Fruit fly (Drosophila melanogaster) whole organism, embryonic: Measurements from ENCODE around the gene Hsp83.

ENCODE experiments used
- CG12155 ChIP-seq: fragments of 200-800 bp; sonication (Bioruptor generic); optimal IDR thresholded peaks from 3 replicates; lab custom pipeline; 2016; ENCODE audit warnings: missing biosample characterization, missing genetic modification characterization
- CG13123 ChIP-seq: fragments of 200-800 bp; sonication (Bioruptor generic); optimal IDR thresholded peaks from 2 replicates; lab custom pipeline; 2016; ENCODE audit warnings: missing biosample characterization, missing genetic modification characterization
- CG14710 ChIP-seq: fragments of 200-800 bp; sonication (Bioruptor generic); optimal IDR thresholded peaks from 3 replicates; lab custom pipeline; 2019; ENCODE audit warnings: missing biosample characterization, mild to moderate bottlenecking, missing genetic modification characterization, moderate library complexity
- CG15479 ChIP-seq: fragments of 200-800 bp; sonication (Bioruptor generic); optimal IDR thresholded peaks from 3 replicates; lab custom pipeline; 2019; ENCODE audit warnings: missing biosample characterization, mild to moderate bottlenecking, missing genetic modification characterization, moderate library complexity
- CG15696 ChIP-seq: fragments of 200-800 bp; sonication (Bioruptor generic); optimal IDR thresholded peaks from 2 replicates; lab custom pipeline; 2019; ENCODE audit warnings: missing biosample characterization, mild to moderate bottlenecking, missing genetic modification characterization, moderate library complexity
- CG1602 ChIP-seq: fragments of 200-800 bp; sonication (Bioruptor generic); optimal IDR thresholded peaks from 3 replicates; lab custom pipeline; 2016; ENCODE audit warnings: missing biosample characterization, missing genetic modification characterization
- CG16863 ChIP-seq: fragments of 200-800 bp; sonication (Bioruptor generic); optimal IDR thresholded peaks from 3 replicates; lab custom pipeline; 2016; ENCODE audit warnings: missing biosample characterization, missing genetic modification characterization
- CG17829 ChIP-seq: fragments of 200-800 bp; optimal IDR thresholded peaks from 2 replicates; lab custom pipeline; 2019; ENCODE audit warnings: missing biosample characterization, mild to moderate bottlenecking, missing genetic modification characterization, moderate library complexity
- CG3281 ChIP-seq: fragments of 200-800 bp; sonication (Bioruptor generic); optimal IDR thresholded peaks from 3 replicates; lab custom pipeline; 2017; ENCODE audit warnings: missing biosample characterization, mild to moderate bottlenecking, missing genetic modification characterization
- CG3847 ChIP-seq: fragments of 200-800 bp; sonication (Bioruptor generic); IDR thresholded peaks from 2 replicates; pipeline ENCODE4 v1.3.6; 2022; ENCODE audit warnings: missing biosample characterization, missing genetic modification characterization
- CG42726 ChIP-seq: fragments of 200-800 bp; sonication (Bioruptor generic); IDR thresholded peaks from 2 replicates; pipeline ENCODE4 v1.3.6; 2022; ENCODE audit warnings: missing biosample characterization, missing genetic modification characterization; ENCODE audit not compliant: partially characterized antibody
- CG4282 ChIP-seq: fragments of 200-800 bp; sonication (Bioruptor generic); optimal IDR thresholded peaks from 2 replicates; lab custom pipeline; 2016; ENCODE audit warnings: missing biosample characterization, missing genetic modification characterization
- CG4820 ChIP-seq: fragments of 200-800 bp; sonication (Bioruptor generic); optimal IDR thresholded peaks from 3 replicates; lab custom pipeline; 2016; ENCODE audit warnings: missing biosample characterization, missing genetic modification characterization
- CG4854 ChIP-seq: fragments of 200-800 bp; sonication (Bioruptor generic); optimal IDR thresholded peaks from 2 replicates; lab custom pipeline; 2016; ENCODE audit warnings: missing biosample characterization, missing genetic modification characterization, inconsistent platforms
- CG6654 ChIP-seq: fragments of 200-800 bp; sonication (Bioruptor generic); optimal IDR thresholded peaks from 2 replicates; lab custom pipeline; 2017; ENCODE audit warnings: missing biosample characterization, mild to moderate bottlenecking, missing genetic modification characterization
- CG6813 ChIP-seq: fragments of 200-800 bp; sonication (Bioruptor generic); optimal IDR thresholded peaks from 2 replicates; lab custom pipeline; 2017; ENCODE audit warnings: missing biosample characterization, missing genetic modification characterization, mild to moderate bottlenecking, moderate library complexity, missing genetic modification reagents
- CG7556 ChIP-seq: fragments of 200-800 bp; sonication (Bioruptor generic); optimal IDR thresholded peaks from 2 replicates; lab custom pipeline; 2017; ENCODE audit warnings: missing biosample characterization, mild to moderate bottlenecking, missing genetic modification characterization
- CG7987 ChIP-seq: fragments of 200-800 bp; sonication (Bioruptor generic); optimal IDR thresholded peaks from 2 replicates; lab custom pipeline; 2018; ENCODE audit warnings: missing biosample characterization, mild to moderate bottlenecking, missing genetic modification characterization, moderate library complexity
- CG8281 ChIP-seq: fragments of 200-800 bp; sonication (Bioruptor generic); optimal IDR thresholded peaks from 2 replicates; lab custom pipeline; 2018; ENCODE audit warnings: missing biosample characterization, mild to moderate bottlenecking, missing genetic modification characterization, moderate library complexity
- CG8478 ChIP-seq: fragments of >200 bp; optimal IDR thresholded peaks from 2 replicates; lab custom pipeline; 2018
- CG9797 ChIP-seq: fragments of 200-800 bp; sonication (Bioruptor generic); optimal IDR thresholded peaks from 3 replicates; lab custom pipeline; 2018; ENCODE audit warnings: missing biosample characterization, mild to moderate bottlenecking, missing genetic modification characterization
- CG9817 ChIP-seq: fragments of 200-800 bp; sonication (Bioruptor generic); optimal IDR thresholded peaks from 2 replicates; lab custom pipeline; 2018; ENCODE audit warnings: missing biosample characterization, mild to moderate bottlenecking, missing genetic modification characterization, moderate library complexity
- CG9932 ChIP-seq: fragments of 200-800 bp; sonication (Bioruptor generic); IDR thresholded peaks from 2 replicates; pipeline ENCODE4 v1.3.6; 2022; ENCODE audit warnings: missing biosample characterization, missing genetic modification characterization
- E2f1 ChIP-seq: fragments of 200-800 bp; sonication (Bioruptor generic); IDR thresholded peaks from 2 replicates; pipeline ENCODE4 v1.3.6; 2022; ENCODE audit warnings: missing biosample characterization, missing genetic modification characterization
- Hr51 ChIP-seq, 2 experiments: fragments of 200-800 bp; sonication (Bioruptor generic); optimal IDR thresholded peaks; 2 replicates in 1 of 2; 3 replicates in 1 of 2; lab custom pipeline; 2016 to 2018; ENCODE audit warnings: missing biosample characterization in 2 of 2, missing genetic modification characterization in 2 of 2, mild to moderate bottlenecking in 1 of 2, moderate library complexity in 1 of 2
- NFAT ChIP-seq: fragments of 200-800 bp; sonication (Bioruptor generic); IDR thresholded peaks from 2 replicates; pipeline ENCODE4 v1.3.6; 2022; ENCODE audit warnings: missing biosample characterization, missing genetic modification characterization
- Opbp ChIP-seq: fragments of 200-800 bp; sonication (Bioruptor generic); IDR thresholded peaks from 3 replicates; pipeline ENCODE4 v1.3.6; 2022; ENCODE audit warnings: missing biosample characterization, missing genetic modification characterization; ENCODE audit not compliant: partially characterized antibody
- Rfx ChIP-seq: fragments of 200-800 bp; sonication (Bioruptor generic); IDR thresholded peaks from 2 replicates; pipeline ENCODE4 v1.3.6; 2022; ENCODE audit warnings: missing biosample characterization, missing genetic modification characterization
- TFAM ChIP-seq: fragments of 200-800 bp; sonication (Bioruptor generic); optimal IDR thresholded peaks from 2 replicates; lab custom pipeline; 2017; ENCODE audit warnings: missing biosample characterization, missing genetic modification characterization, inconsistent platforms
- Xrp1 ChIP-seq: fragments of 200-800 bp; sonication (Bioruptor generic); IDR thresholded peaks from 2 replicates; pipeline ENCODE4 v1.3.6; 2022; ENCODE audit warnings: missing biosample characterization, missing genetic modification characterization
- bowl ChIP-seq: fragments of 200-800 bp; sonication (Bioruptor generic); IDR thresholded peaks from 2 replicates; pipeline ENCODE4 v1.3.6; 2022; ENCODE audit warnings: missing biosample characterization, missing genetic modification characterization
- cato ChIP-seq: fragments of 200-800 bp; sonication (Bioruptor generic); optimal IDR thresholded peaks from 2 replicates; lab custom pipeline; 2016; ENCODE audit warnings: missing biosample characterization, missing genetic modification characterization, borderline replicate concordance
- danr ChIP-seq: fragments of 200-800 bp; sonication (Bioruptor generic); IDR thresholded peaks from 2 replicates; pipeline ENCODE4 v1.3.6; 2022; ENCODE audit warnings: missing biosample characterization, missing genetic modification characterization
- dm ChIP-seq: fragments of 200-800 bp; sonication (Bioruptor generic); optimal IDR thresholded peaks from 3 replicates; lab custom pipeline; 2016; ENCODE audit warnings: missing biosample characterization, missing genetic modification characterization
- eve ChIP-seq, 2 experiments: fragments of >200 bp; optimal IDR thresholded peaks; 2 replicates each; lab custom pipeline; 2017; ENCODE audit warnings: missing biosample characterization in 2 of 2, missing genetic modification characterization in 2 of 2
- fd64A ChIP-seq: fragments of 200-800 bp; sonication (Bioruptor generic); optimal IDR thresholded peaks from 3 replicates; lab custom pipeline; 2018; ENCODE audit warnings: missing biosample characterization, mild to moderate bottlenecking, missing genetic modification characterization
- ftz-f1 ChIP-seq: fragments of 200-800 bp; sonication (Bioruptor generic); optimal IDR thresholded peaks from 2 replicates; lab custom pipeline; 2016; ENCODE audit warnings: missing biosample characterization, missing genetic modification characterization
- gsb-n ChIP-seq: fragments of 200-800 bp; sonication (Bioruptor generic); optimal IDR thresholded peaks from 3 replicates; lab custom pipeline; 2018; ENCODE audit warnings: missing biosample characterization, mild to moderate bottlenecking, missing genetic modification characterization
- klu ChIP-seq: fragments of 200-800 bp; sonication (Bioruptor generic); IDR thresholded peaks from 2 replicates; pipeline ENCODE4 v1.3.6; 2022; ENCODE audit warnings: missing biosample characterization, missing genetic modification characterization
- mam ChIP-seq: fragments of 200-800 bp; sonication (Bioruptor generic); optimal IDR thresholded peaks from 3 replicates; lab custom pipeline; 2016; ENCODE audit warnings: missing biosample characterization, missing genetic modification characterization
- peb ChIP-seq: fragments of 200-800 bp; sonication (Bioruptor generic); IDR thresholded peaks from 2 replicates; pipeline ENCODE4 v1.3.6; 2022; ENCODE audit warnings: missing biosample characterization, missing genetic modification characterization
- pfk ChIP-seq: fragments of 200-800 bp; sonication (Bioruptor generic); optimal IDR thresholded peaks from 2 replicates; lab custom pipeline; 2018; ENCODE audit warnings: missing biosample characterization, mild to moderate bottlenecking, missing genetic modification characterization, moderate library complexity
- pho ChIP-seq: fragments of 200-800 bp; sonication (Bioruptor generic); optimal IDR thresholded peaks from 2 replicates; lab custom pipeline; 2016; ENCODE audit warnings: missing biosample characterization, missing genetic modification characterization
- psq ChIP-seq: fragments of 200-800 bp; sonication (Bioruptor generic); optimal IDR thresholded peaks from 2 replicates; lab custom pipeline; 2017; ENCODE audit warnings: missing biosample characterization, missing genetic modification characterization
- sqz ChIP-seq: fragments of 200-800 bp; sonication (Bioruptor generic); optimal IDR thresholded peaks from 3 replicates; lab custom pipeline; 2018; ENCODE audit warnings: missing biosample characterization, mild to moderate bottlenecking, missing genetic modification characterization
- wek ChIP-seq: fragments of 200-800 bp; sonication (Bioruptor generic); optimal IDR thresholded peaks from 3 replicates; lab custom pipeline; 2018; ENCODE audit warnings: missing biosample characterization, mild to moderate bottlenecking, missing genetic modification characterization, moderate library complexity
- zen ChIP-seq: fragments of 200-800 bp; sonication (Bioruptor generic); optimal IDR thresholded peaks from 3 replicates; lab custom pipeline; 2018; ENCODE audit warnings: missing biosample characterization, mild to moderate bottlenecking, missing genetic modification characterization, moderate library complexity

Gene Hsp83

DNA sequence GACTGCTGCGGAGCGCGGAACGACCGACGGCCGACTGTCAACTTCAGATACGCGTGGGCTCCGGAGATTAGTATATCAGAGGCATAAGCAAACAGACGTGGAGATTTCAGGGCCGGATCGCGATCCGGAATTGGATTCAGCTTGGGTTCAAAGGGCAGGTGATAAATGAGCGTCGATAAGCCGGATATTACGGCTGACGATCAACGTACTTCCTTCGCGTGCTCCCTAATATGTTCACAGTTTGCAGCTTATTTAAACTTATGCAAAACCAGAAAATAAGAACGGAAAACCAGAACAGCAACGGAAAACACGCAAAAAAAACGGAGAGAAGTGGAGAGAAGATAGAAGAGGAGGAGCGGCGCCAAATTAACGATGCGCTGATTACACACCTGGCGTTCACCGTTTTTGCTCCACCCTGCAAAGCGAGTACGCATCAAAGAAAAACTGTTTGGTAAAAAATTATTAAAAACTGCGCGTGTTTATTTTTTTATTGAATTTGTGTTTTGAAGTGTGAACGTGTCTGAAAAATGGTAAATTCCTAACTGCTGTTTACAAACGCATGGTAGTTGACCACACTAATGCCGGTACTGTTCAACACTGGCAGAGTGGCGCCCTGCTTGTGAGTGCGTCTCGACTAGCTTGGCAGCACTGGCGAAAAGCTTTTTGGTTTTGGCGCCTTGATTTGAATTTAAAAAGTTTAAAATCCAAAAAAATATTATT is 46.4 kb downstream of the Hsp83 start, which contains the start of gene CG17746 (continued):
- TF ChIP-seq CG1602 (GFP tag; lab: Kevin White, UChicago): peak; percentile 11
- no peak for TF ChIP-seq eve (GFP tag; optimal IDR thresholded peaks at IDR 0.05; lab: Kevin White, UChicago)
- TF ChIP-seq CG4282 (GFP tag; lab: Kevin White, UChicago): peak; percentile 72
- TF ChIP-seq CG17829: peak; percentile 54
- peak; percentile 39 for TF ChIP-seq CG13123 (GFP tag; lab: Kevin White, UChicago)
- TF ChIP-seq Xrp1: peak; percentile 31; the same call in 1 of the 2 replicates
- no peak for TF ChIP-seq CG7556 (GFP tag; lab: Kevin White, UChicago)
- no peak for TF ChIP-seq peb (GFP tag; lab: Robert Waterston, UW)
- peak; percentile 55; the same call in 1 of the 2 replicates for TF ChIP-seq NFAT (GFP tag; lab: Robert Waterston, UW)
- TF ChIP-seq pfk (GFP tag; lab: Kevin White, UChicago): no peak
- TF ChIP-seq CG42726: no peak
- no peak for TF ChIP-seq cato (GFP tag; lab: Kevin White, UChicago)
- TF ChIP-seq CG8281 (tag; lab: Kevin White, UChicago): no peak
- no peak for TF ChIP-seq CG16863 (GFP tag; lab: Kevin White, UChicago)
- peak; percentile 42 for TF ChIP-seq CG4854 (GFP tag; lab: Kevin White, UChicago)
- TF ChIP-seq bowl (GFP tag; lab: Robert Waterston, UW): no peak
- TF ChIP-seq CG15696 (tag; lab: Kevin White, UChicago): no peak
- TF ChIP-seq CG8478 (lab: Kevin White, UChicago): no peak
- peak; percentile 72 for TF ChIP-seq ftz-f1 (GFP tag; lab: Kevin White, UChicago)
- TF ChIP-seq CG3281 (GFP tag; lab: Kevin White, UChicago): peak; percentile 8
- no peak for TF ChIP-seq gsb-n (tag; lab: Kevin White, UChicago)
- no peak for TF ChIP-seq TFAM (GFP tag; lab: Kevin White, UChicago)
- peak; percentile 70 for TF ChIP-seq pho
- TF ChIP-seq klu (GFP tag; lab: Robert Waterston, UW): no peak
- TF ChIP-seq fd64A (GFP tag; lab: Kevin White, UChicago): no peak
- TF ChIP-seq CG4820: peak; percentile 15
- TF ChIP-seq CG9817 (tag; lab: Kevin White, UChicago): peak; percentile 36
- TF ChIP-seq CG3847: peak; percentile 91
- peak in 1 of 2 experiments; percentile 78 for TF ChIP-seq Hr51 (GFP tag; optimal IDR thresholded peaks at IDR 0.05; lab: Kevin White, UChicago)
- peak; percentile 81 for TF ChIP-seq sqz (GFP tag; lab: Kevin White, UChicago)
- TF ChIP-seq dm (GFP tag; lab: Kevin White, UChicago): peak; percentile 63
- peak; percentile 79 for TF ChIP-seq Rfx (GFP tag; lab: Robert Waterston, UW)
- no peak for TF ChIP-seq danr (GFP tag; lab: Robert Waterston, UW)
- peak; percentile 93 for TF ChIP-seq CG9797 (GFP tag; lab: Kevin White, UChicago)
- peak; percentile 9 for TF ChIP-seq psq
- TF ChIP-seq E2f1 (GFP tag; lab: Robert Waterston, UW): 0 out of 2 replicates have a peak, but pooled peaks have one; percentile 15
- TF ChIP-seq CG12155: peak; percentile 42
- TF ChIP-seq CG6654 (GFP tag; lab: Kevin White, UChicago): no peak
- peak; percentile 76 for TF ChIP-seq mam (GFP tag; lab: Kevin White, UChicago)
- TF ChIP-seq wek: no peak
- peak; percentile 58 for TF ChIP-seq CG7987 (GFP tag; lab: Kevin White, UChicago)
- TF ChIP-seq CG6813 (GFP tag; lab: Kevin White, UChicago): no peak
- peak; percentile 74 for TF ChIP-seq CG9932 (GFP tag; lab: Robert Waterston, UW)
- TF ChIP-seq CG14710: peak; percentile 72
- TF ChIP-seq Opbp (GFP tag; lab: Robert Waterston, UW): peak; percentile 80
- TF ChIP-seq CG15479 (GFP tag; lab: Kevin White, UChicago): no peak
- peak; percentile 21 for TF ChIP-seq zen (tag; lab: Kevin White, UChicago)
